Worm (Caenorhabditis elegans) whole organism, young adult: ENCODE measurements around the gene C54E10.11.

Experiments
- snpc-4 ChIP-seq, 5 experiments: fragments of 150-350 bp in 1 of 5; sonication (generic microtip) in 4 of 5; optimal IDR thresholded peaks; 2 replicates each; lab custom pipeline; 2014 to 2018; ENCODE audit warnings: missing genetic modification characterization in 5 of 5, missing biosample characterization in 3 of 5, antibody characterized with exemption in 2 of 5, mild to moderate bottlenecking in 2 of 5, missing compliant biosample characterization in 2 of 5, missing genotype in 2 of 5, moderate library complexity in 2 of 5, missing genetic modification reagents in 1 of 5
- unc-62 ChIP-seq: fragments of 150-350 bp; optimal IDR thresholded peaks from 2 replicates; lab custom pipeline; 2014; ENCODE audit warnings: missing biosample characterization, missing genetic modification reagents, missing genetic modification characterization

- TF ChIP-seq snpc-4 (GFP tag; optimal IDR thresholded peaks at IDR 0.05; lab: Kevin White, UChicago) = no peak
- TF ChIP-seq snpc-4 (tag; optimal IDR thresholded peaks at IDR 0.05; lab: Kevin White, UChicago) = no peak
- TF ChIP-seq unc-62 (GFP tag; lab: Kevin White, UChicago) = no peak
These were observed at the start of gene C54E10.11 for ce11 chrV:18802077-18802476.
